Fruit fly (Drosophila melanogaster): ENCODE measurements around the gene Prx1.

Gene Prx1

dm6 chr3L:15187782-15188181, 19.9 kb upstream of the Prx1 start:
- TF ChIP-seq CG17801 (GFP tag; optimal IDR thresholded peaks at IDR 0.05; ENCODE audit: partially characterized antibody): no peak

dm6 chr3L:15188735-15189134, 18.9 kb upstream of the Prx1 start:
- no peak for TF ChIP-seq CG17801 (GFP tag; optimal IDR thresholded peaks at IDR 0.05; ENCODE audit: partially characterized antibody)

- no peak for TF ChIP-seq CG17801 (GFP tag; optimal IDR thresholded peaks at IDR 0.05; ENCODE audit: partially characterized antibody)
Observed at dm6 chr3L:15189707-15190106, 17.9 kb upstream of the Prx1 start.

dm6 chr3L:15192172-15192571, 15.5 kb upstream of the Prx1 start:
- TF ChIP-seq CG17801 (GFP tag; optimal IDR thresholded peaks at IDR 0.05; ENCODE audit: partially characterized antibody): no peak

- TF ChIP-seq CG17801 (GFP tag; optimal IDR thresholded peaks at IDR 0.05; ENCODE audit: partially characterized antibody): no peak
Observed at dm6 chr3L:15195548-15195947, 12.1 kb upstream of the Prx1 start.

- no peak for TF ChIP-seq CG17801 (GFP tag; optimal IDR thresholded peaks at IDR 0.05; ENCODE audit: partially characterized antibody)
Observed at dm6 chr3L:15196189-15196588, 11.5 kb upstream of the Prx1 start.

- TF ChIP-seq CG17801 (GFP tag; optimal IDR thresholded peaks at IDR 0.05; ENCODE audit: partially characterized antibody): no peak
Observed at dm6 chr3L:15196711-15197320, 10.8 kb upstream of the Prx1 start.

dm6 chr3L:15197978-15198377, 9.7 kb upstream of the Prx1 start:
- no peak for TF ChIP-seq CG17801 (GFP tag; optimal IDR thresholded peaks at IDR 0.05; ENCODE audit: partially characterized antibody)

- TF ChIP-seq CG17801 (GFP tag; optimal IDR thresholded peaks at IDR 0.05; ENCODE audit: partially characterized antibody): no peak
Observed at dm6 chr3L:15199216-15200090, 8.2 kb upstream of the Prx1 start.

- TF ChIP-seq CG17801 (GFP tag; optimal IDR thresholded peaks at IDR 0.05; ENCODE audit: partially characterized antibody): no peak
Observed at dm6 chr3L:15200280-15200987, 7.2 kb upstream of the Prx1 start.

dm6 chr3L:15201351-15201750, 6.3 kb upstream of the Prx1 start:
- TF ChIP-seq CG17801 (GFP tag; optimal IDR thresholded peaks at IDR 0.05; ENCODE audit: partially characterized antibody): no peak

- no peak for TF ChIP-seq CG17801 (GFP tag; optimal IDR thresholded peaks at IDR 0.05; ENCODE audit: partially characterized antibody)
Observed at dm6 chr3L:15203097-15203496, 4.5 kb upstream of the Prx1 start.

- no peak for TF ChIP-seq CG17801 (GFP tag; optimal IDR thresholded peaks at IDR 0.05; ENCODE audit: partially characterized antibody)
Observed at dm6 chr3L:15203585-15203984, 4.1 kb upstream of the Prx1 start.

- TF ChIP-seq CG17801 (GFP tag; optimal IDR thresholded peaks at IDR 0.05; ENCODE audit: partially characterized antibody): no peak
Observed at dm6 chr3L:15206058-15206457, 1.6 kb upstream of the Prx1 start.

- no peak for TF ChIP-seq CG17801 (GFP tag; optimal IDR thresholded peaks at IDR 0.05; ENCODE audit: partially characterized antibody)
Observed at dm6 chr3L:15208695-15209450, 1.2 kb downstream of the Prx1 start.
